Worm (Caenorhabditis elegans) whole organism, L3 larva: ENCODE measurements around the gene C01G12.13.

Experiments
- R02D3.7 ChIP-seq: fragments of 150-350 bp; optimal IDR thresholded peaks from 2 replicates; lab custom pipeline; 2014; ENCODE audit warnings: missing biosample characterization, missing genetic modification characterization
- ZK546.5 ChIP-seq: sonication (generic microtip); optimal IDR thresholded peaks from 2 replicates; lab custom pipeline; 2017; ENCODE audit warnings: missing biosample characterization, missing genetic modification characterization
- aly-2 ChIP-seq: fragments of 150-350 bp; optimal IDR thresholded peaks from 2 replicates; lab custom pipeline; 2014; ENCODE audit warnings: missing biosample characterization, missing genetic modification characterization
- ama-1 ChIP-seq: fragments of 150-350 bp; optimal IDR thresholded peaks from 2 replicates; lab custom pipeline; 2018
- ceh-16 ChIP-seq: sonication (generic microtip); optimal IDR thresholded peaks from 2 replicates; lab custom pipeline; 2017; ENCODE audit warnings: missing biosample characterization, missing genetic modification characterization
- ceh-82 ChIP-seq: fragments of 150-350 bp; optimal IDR thresholded peaks from 2 replicates; lab custom pipeline; 2014; ENCODE audit warnings: missing biosample characterization, missing genetic modification characterization
- egl-27 ChIP-seq: sonication (generic microtip); optimal IDR thresholded peaks from 4 replicates; lab custom pipeline; 2017; ENCODE audit warnings: missing biosample characterization, missing genetic modification reagents, missing genetic modification characterization
- egl-5 ChIP-seq: fragments of 150-350 bp; optimal IDR thresholded peaks from 2 replicates; lab custom pipeline; 2017; ENCODE audit warnings: missing biosample characterization, missing genetic modification reagents, missing genetic modification characterization, inconsistent platforms
- elt-2 ChIP-seq: sonication (generic microtip); optimal IDR thresholded peaks from 2 replicates; lab custom pipeline; 2016; ENCODE audit warnings: missing genetic modification reagents, mild to moderate bottlenecking, missing genetic modification characterization, missing compliant biosample characterization
- elt-3 ChIP-seq, 3 experiments: fragments of 150-350 bp in 1 of 3; sonication (generic microtip) in 2 of 3; optimal IDR thresholded peaks; 2 replicates in 2 of 3; 4 replicates in 1 of 3; lab custom pipeline; 2014 to 2017; ENCODE audit warnings: missing biosample characterization in 3 of 3, missing genetic modification characterization in 3 of 3
- eor-1 ChIP-seq, 2 experiments: fragments of 150-350 bp; optimal IDR thresholded peaks; 2 replicates each; lab custom pipeline; 2014 to 2018; ENCODE audit warnings: missing biosample characterization in 2 of 2, missing genetic modification characterization in 2 of 2
- fkh-10 ChIP-seq: sonication (generic microtip); optimal IDR thresholded peaks from 2 replicates; lab custom pipeline; 2017; ENCODE audit warnings: missing biosample characterization, missing genetic modification reagents, missing genetic modification characterization
- fkh-2 ChIP-seq: fragments of 150-350 bp; optimal IDR thresholded peaks from 2 replicates; lab custom pipeline; 2014; ENCODE audit warnings: missing biosample characterization, missing genetic modification reagents, missing genetic modification characterization
- hmg-11 ChIP-seq: sonication (generic microtip); optimal IDR thresholded peaks from 2 replicates; lab custom pipeline; 2016; ENCODE audit warnings: missing genetic modification characterization, missing compliant biosample characterization
- jun-1 ChIP-seq: fragments of 150-350 bp; optimal IDR thresholded peaks from 2 replicates; lab custom pipeline; 2014; ENCODE audit warnings: missing biosample characterization, missing genetic modification reagents, missing genetic modification characterization
- lin-15B ChIP-seq: fragments of 150-350 bp; optimal IDR thresholded peaks from 2 replicates; lab custom pipeline; 2014; ENCODE audit warnings: missing biosample characterization, missing genetic modification characterization
- lin-39 ChIP-seq: fragments of 150-350 bp; optimal IDR thresholded peaks from 2 replicates; lab custom pipeline; 2018; ENCODE audit warnings: missing biosample characterization, missing genetic modification reagents, missing genetic modification characterization
- lsy-12 ChIP-seq: sonication (generic microtip); optimal IDR thresholded peaks from 2 replicates; lab custom pipeline; 2016; ENCODE audit warnings: mild to moderate bottlenecking, missing genetic modification characterization, missing compliant biosample characterization
- mml-1 ChIP-seq: fragments of 150-350 bp; sonication (generic microtip); optimal IDR thresholded peaks from 3 replicates; lab custom pipeline; 2014; ENCODE audit warnings: missing biosample characterization, missing genetic modification characterization
- nhr-11 ChIP-seq: fragments of 150-350 bp; optimal IDR thresholded peaks from 2 replicates; lab custom pipeline; 2014; ENCODE audit warnings: missing biosample characterization, missing genetic modification characterization
- nhr-12 ChIP-seq: fragments of 150-350 bp; optimal IDR thresholded peaks from 2 replicates; lab custom pipeline; 2014; ENCODE audit warnings: missing biosample characterization, missing genetic modification characterization
- nhr-25 ChIP-seq: sonication (generic microtip); optimal IDR thresholded peaks from 2 replicates; lab custom pipeline; 2017; ENCODE audit warnings: missing biosample characterization, missing genetic modification characterization
- nhr-28 ChIP-seq: fragments of 150-350 bp; optimal IDR thresholded peaks from 2 replicates; lab custom pipeline; 2014; ENCODE audit warnings: missing biosample characterization, missing genetic modification characterization
- nhr-67 ChIP-seq: fragments of 150-350 bp; optimal IDR thresholded peaks from 2 replicates; lab custom pipeline; 2014; ENCODE audit warnings: missing biosample characterization, missing genetic modification characterization
- nhr-76 ChIP-seq: fragments of 150-350 bp; sonication (generic microtip); optimal IDR thresholded peaks from 5 replicates; lab custom pipeline; 2014; ENCODE audit warnings: missing biosample characterization, missing genetic modification characterization
- nhr-77 ChIP-seq: fragments of 150-350 bp; optimal IDR thresholded peaks from 2 replicates; lab custom pipeline; 2014; ENCODE audit warnings: missing biosample characterization, missing genetic modification characterization
- pha-4 ChIP-seq: fragments of 150-350 bp; optimal IDR thresholded peaks from 2 replicates; lab custom pipeline; 2014; ENCODE audit warnings: missing biosample characterization, missing genetic modification reagents, missing genetic modification characterization
- pqm-1 ChIP-seq: fragments of 150-350 bp; optimal IDR thresholded peaks from 2 replicates; lab custom pipeline; 2017; ENCODE audit warnings: missing biosample characterization, missing genetic modification characterization, inconsistent platforms
- snpc-4 ChIP-seq: fragments of 150-350 bp; optimal IDR thresholded peaks from 2 replicates; lab custom pipeline; 2014; ENCODE audit warnings: missing biosample characterization, missing genetic modification characterization
- tbx-2 ChIP-seq: sonication (generic microtip); optimal IDR thresholded peaks from 2 replicates; lab custom pipeline; 2016; ENCODE audit warnings: mild to moderate bottlenecking, missing genetic modification characterization, missing compliant biosample characterization
- unc-39 ChIP-seq: sonication (generic microtip); optimal IDR thresholded peaks from 4 replicates; lab custom pipeline; 2017; ENCODE audit warnings: missing biosample characterization, missing genetic modification characterization
- zag-1 ChIP-seq: fragments of 150-350 bp; optimal IDR thresholded peaks from 2 replicates; lab custom pipeline; 2014; ENCODE audit warnings: missing biosample characterization, missing genetic modification characterization
- ztf-11 ChIP-seq: fragments of 150-350 bp; optimal IDR thresholded peaks from 2 replicates; lab custom pipeline; 2014; ENCODE audit warnings: missing biosample characterization, missing genetic modification characterization
- ztf-4 ChIP-seq: fragments of 150-350 bp; optimal IDR thresholded peaks from 2 replicates; lab custom pipeline; 2014; ENCODE audit warnings: missing biosample characterization, missing genetic modification characterization

C01G12.13 gene

DNA sequence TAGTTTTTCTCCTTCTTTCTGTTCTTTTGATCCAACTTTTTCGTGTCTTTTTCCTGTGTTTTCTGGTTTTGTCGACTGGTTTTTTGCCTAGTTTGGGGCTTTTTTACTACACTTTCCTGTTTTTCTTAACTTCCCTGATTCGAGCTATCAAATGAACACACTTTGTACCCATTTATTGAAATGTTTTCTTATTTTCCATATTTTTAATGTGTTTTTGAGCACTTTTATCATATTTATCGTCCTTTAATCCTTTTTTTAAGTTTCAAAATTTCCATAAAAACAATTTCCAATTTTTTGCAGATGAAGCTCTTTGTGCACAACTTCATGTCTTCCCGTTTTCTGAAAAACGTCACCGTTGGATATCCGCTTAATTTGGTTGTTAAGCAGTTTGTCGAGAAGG, 42.5 kb upstream of the C01G12.13 start, which contains the start of gene C04H5.1:
TSS of gene C04H5.1 (plus strand) at position 301 of the 400 bp plus-strand sequence.
- TF ChIP-seq lin-39 (tag; lab: Kevin White, UChicago) (no peak), nhr-28 (tag; lab: Kevin White, UChicago) (no peak), snpc-4 (tag; lab: Kevin White, UChicago) (no peak), unc-39 (no peak), pqm-1 (tag; lab: Kevin White, UChicago) (no peak)

DNA sequence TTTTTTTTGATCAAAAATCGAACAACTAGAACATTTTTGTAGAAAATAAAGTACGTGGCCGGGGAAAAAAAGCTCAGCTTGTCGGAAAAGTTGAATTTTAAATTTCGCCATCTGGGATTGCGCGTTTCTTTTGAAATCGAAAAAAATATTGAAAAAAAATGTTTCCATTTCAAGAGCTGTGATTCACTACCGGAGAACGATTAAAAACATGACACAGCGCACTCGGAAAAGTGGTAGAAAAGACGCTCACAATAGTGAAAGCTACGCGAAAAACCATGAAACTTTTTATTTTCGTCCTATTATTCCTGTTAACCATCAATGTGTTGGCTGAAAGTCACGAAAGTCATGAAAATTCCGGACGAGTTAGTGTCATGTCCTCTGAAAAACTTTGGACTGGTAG, 38.8 kb upstream of the C01G12.13 start, which contains the start of the genes clec-147 and C04H5.7:
TSS of gene clec-147 (minus strand) at position 101 of the 400 bp plus-strand sequence.
TSS of gene C04H5.7 (plus strand) at position 219 of the 400 bp plus-strand sequence.
- TF ChIP-seq R02D3.7 (tag; lab: Kevin White, UChicago) (no peak), nhr-76 (no peak), elt-3 (tag; optimal IDR thresholded peaks at IDR 0.05; lab: Kevin White, UChicago) (no peak), fkh-10 (no peak)

DNA sequence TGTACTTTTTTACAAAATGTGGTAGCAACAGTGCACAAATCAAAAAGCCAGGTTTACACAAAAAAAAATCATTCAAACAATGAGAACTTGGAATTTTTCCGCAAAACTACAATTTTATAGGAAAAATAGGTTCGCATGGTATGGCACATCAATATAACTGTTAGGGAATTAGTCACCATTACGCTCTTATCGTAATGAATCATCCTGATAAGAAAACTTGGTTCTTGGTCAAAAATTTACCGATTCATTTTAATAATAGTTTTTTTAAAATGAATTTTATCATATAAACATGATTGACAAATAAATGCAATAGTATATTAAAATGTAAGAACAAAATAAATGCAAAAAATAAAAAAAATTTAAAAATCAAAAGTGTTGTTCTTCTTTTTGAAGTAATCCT, 36.0 kb upstream of the C01G12.13 start:
- TF ChIP-seq pqm-1 (tag; lab: Kevin White, UChicago), result peak; percentile 66
- peak; percentile 59 for TF ChIP-seq elt-2 (tag; lab: Kevin White, UChicago)
- no peak for TF ChIP-seq jun-1 (tag; lab: Kevin White, UChicago)
- no peak for TF ChIP-seq nhr-25 (tag; lab: Kevin White, UChicago)
- no peak for TF ChIP-seq lsy-12
- no peak for TF ChIP-seq nhr-67 (tag; lab: Kevin White, UChicago)
- TF ChIP-seq aly-2 (tag; lab: Kevin White, UChicago), result no peak
- no peak for TF ChIP-seq lin-15B

DNA sequence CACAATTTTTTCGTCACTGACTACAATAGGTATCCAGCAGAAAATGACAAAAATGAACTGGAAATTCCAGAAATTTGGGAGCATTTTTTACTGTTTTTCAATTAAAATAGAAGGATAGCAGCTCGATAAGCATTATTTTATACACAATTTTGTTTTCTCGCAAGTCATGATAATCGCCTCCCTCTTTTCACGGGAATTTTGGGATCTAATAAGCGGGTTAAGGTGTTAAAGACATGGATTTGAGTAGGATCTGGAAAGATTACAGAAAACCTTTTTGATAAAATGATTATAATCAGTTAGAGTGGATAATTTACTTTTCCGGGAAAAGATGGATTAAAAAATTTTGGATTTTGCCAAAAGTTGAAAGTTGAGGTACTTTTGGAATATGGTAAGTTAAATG, 27.8 kb upstream of the C01G12.13 start, which contains the start of gene gcy-29:
TSS of gene gcy-29 (minus strand) at position 101 of the 400 bp plus-strand sequence.
- no peak for TF ChIP-seq nhr-11
- no peak for TF ChIP-seq elt-3 (tag; optimal IDR thresholded peaks at IDR 0.05; lab: Kevin White, UChicago)
- TF ChIP-seq fkh-2, result no peak
- no peak for TF ChIP-seq nhr-25 (tag; lab: Kevin White, UChicago)
- TF ChIP-seq egl-5 (tag; lab: Kevin White, UChicago), result no peak
- no peak for TF ChIP-seq nhr-77
- no peak for TF ChIP-seq ZK546.5
- TF ChIP-seq lsy-12, result no peak
- no peak for TF ChIP-seq nhr-12

DNA sequence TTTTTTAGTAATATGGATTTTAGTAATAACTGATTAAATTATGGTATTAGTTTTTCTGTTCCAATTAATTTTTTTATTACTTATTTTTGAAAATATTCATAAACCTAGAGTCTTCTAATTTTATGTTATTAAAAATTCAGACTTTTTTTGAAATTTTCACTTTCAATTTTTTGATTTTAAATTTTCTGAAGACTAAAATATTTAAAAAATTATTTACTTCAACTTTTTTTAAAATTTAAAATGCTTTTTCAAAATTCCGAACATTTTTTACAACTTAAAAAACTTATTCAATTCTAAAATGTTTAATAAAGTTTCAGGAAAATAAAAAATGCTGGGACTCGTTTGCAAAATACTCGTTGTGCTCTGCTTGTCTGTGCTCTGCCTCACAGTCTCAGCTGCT, 25.9 kb upstream of the C01G12.13 start, which contains the start of gene nlp-41:
TSS of gene nlp-41 (plus strand) at position 301 of the 400 bp plus-strand sequence.
- TF ChIP-seq ZK546.5 (no peak), nhr-67 (tag; lab: Kevin White, UChicago) (no peak), tbx-2 (tag; lab: Kevin White, UChicago) (no peak), ztf-4 (tag; lab: Kevin White, UChicago) (no peak), eor-1 (tag; optimal IDR thresholded peaks at IDR 0.05; lab: Kevin White, UChicago) (no peak), egl-27 (tag; lab: Kevin White, UChicago) (no peak), pha-4 (tag; lab: Kevin White, UChicago) (no peak), ztf-11 (tag; lab: Kevin White, UChicago) (no peak), zag-1 (no peak), hmg-11 (tag; lab: Kevin White, UChicago) (no peak), ceh-82 (tag; lab: Kevin White, UChicago) (no peak), fkh-2 (no peak), nhr-28 (tag; lab: Kevin White, UChicago) (no peak), nhr-76 (no peak), unc-39 (no peak), R02D3.7 (tag; lab: Kevin White, UChicago) (no peak), lin-39 (tag; lab: Kevin White, UChicago) (no peak)

DNA sequence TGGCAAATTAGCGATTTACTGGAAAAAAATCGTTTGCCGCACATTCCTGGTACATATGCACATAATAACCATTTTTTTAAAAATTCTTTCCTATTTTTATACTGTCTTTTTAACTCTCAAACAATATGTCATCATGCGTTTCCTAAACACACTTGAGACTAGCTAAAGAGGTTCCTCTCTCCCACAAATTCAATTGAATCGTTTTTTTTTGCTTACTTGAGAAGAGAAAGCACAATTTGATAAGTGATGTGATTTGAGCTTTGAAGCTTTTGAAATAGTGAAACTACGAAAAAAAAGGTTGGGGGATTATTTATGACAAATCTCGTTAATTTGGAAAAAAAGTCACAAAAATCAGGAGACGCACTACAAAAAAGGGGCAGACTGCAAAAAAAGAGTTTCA, 21.5 kb upstream of the C01G12.13 start:
- TF ChIP-seq ama-1 (lab: Kevin White, UChicago) (no peak), R02D3.7 (tag; lab: Kevin White, UChicago) (no peak), fkh-10 (peak; percentile 51), mml-1 (tag; lab: Kevin White, UChicago) (no peak), ceh-16 (tag; lab: Kevin White, UChicago) (no peak), lin-15B (no peak)
